Fruit fly (Drosophila melanogaster) whole organism, prepupa: Measurements from ENCODE around the gene mib1.

ENCODE experiments used
- Blimp-1 ChIP-seq: fragments of 200-800 bp; sonication (Bioruptor generic); optimal IDR thresholded peaks from 3 replicates; lab custom pipeline; 2017; ENCODE audit warnings: missing biosample characterization, missing genetic modification characterization, mild to moderate bottlenecking, moderate library complexity, missing genetic modification reagents
- CG10631 ChIP-seq: fragments of 200-800 bp; sonication (Bioruptor generic); optimal IDR thresholded peaks from 2 replicates; lab custom pipeline; 2016; ENCODE audit warnings: missing biosample characterization, missing genetic modification characterization
- CG10669 ChIP-seq: fragments of 200-800 bp; sonication (Bioruptor generic); optimal IDR thresholded peaks from 3 replicates; lab custom pipeline; 2018; ENCODE audit warnings: missing biosample characterization, mild to moderate bottlenecking, missing genetic modification characterization, moderate library complexity
- CG11762 ChIP-seq: fragments of 200-800 bp; sonication (Bioruptor generic); optimal IDR thresholded peaks from 3 replicates; lab custom pipeline; 2016; ENCODE audit warnings: missing biosample characterization, missing genetic modification characterization; ENCODE audit not compliant: insufficient read depth
- CG11902 ChIP-seq: fragments of 200-800 bp; sonication (Bioruptor generic); optimal IDR thresholded peaks from 3 replicates; lab custom pipeline; 2016; ENCODE audit warnings: missing biosample characterization, missing genetic modification characterization
- CG1621 ChIP-seq: fragments of 200-800 bp; sonication (Bioruptor generic); optimal IDR thresholded peaks from 3 replicates; lab custom pipeline; 2018; ENCODE audit warnings: missing biosample characterization, mild to moderate bottlenecking, missing genetic modification characterization
- CG16779 ChIP-seq: fragments of 200-800 bp; sonication (Bioruptor generic); optimal IDR thresholded peaks from 3 replicates; lab custom pipeline; 2017; ENCODE audit warnings: missing biosample characterization, mild to moderate bottlenecking, missing genetic modification characterization
- CG34406 ChIP-seq: fragments of 200-800 bp; sonication (Bioruptor generic); optimal IDR thresholded peaks from 3 replicates; lab custom pipeline; 2016; ENCODE audit warnings: missing biosample characterization, missing genetic modification characterization
- CG4318 ChIP-seq: fragments of 200-800 bp; sonication (Bioruptor generic); optimal IDR thresholded peaks from 3 replicates; lab custom pipeline; 2017; ENCODE audit warnings: missing biosample characterization, mild to moderate bottlenecking, missing genetic modification characterization
- CG6276 ChIP-seq: fragments of 200-800 bp; sonication (Bioruptor generic); optimal IDR thresholded peaks from 2 replicates; lab custom pipeline; 2017; ENCODE audit warnings: missing biosample characterization, mild to moderate bottlenecking, missing genetic modification characterization
- CG6792 ChIP-seq: fragments of 200-800 bp; sonication (Bioruptor generic); optimal IDR thresholded peaks from 3 replicates; lab custom pipeline; 2016; ENCODE audit warnings: missing biosample characterization, missing genetic modification characterization
- CG6854 ChIP-seq: fragments of 200-800 bp; sonication (Bioruptor generic); optimal IDR thresholded peaks from 2 replicates; lab custom pipeline; 2017; ENCODE audit warnings: missing biosample characterization, mild to moderate bottlenecking, missing genetic modification characterization
- CG7368 ChIP-seq: fragments of 200-800 bp; sonication (Bioruptor generic); optimal IDR thresholded peaks from 3 replicates; lab custom pipeline; 2016; ENCODE audit warnings: missing biosample characterization, missing genetic modification characterization
- CG8319 ChIP-seq: fragments of 200-800 bp; sonication (Bioruptor generic); optimal IDR thresholded peaks from 3 replicates; lab custom pipeline; 2016; ENCODE audit warnings: missing biosample characterization, missing genetic modification characterization
- CG8632 ChIP-seq: fragments of 200-800 bp; sonication (Bioruptor generic); optimal IDR thresholded peaks from 3 replicates; lab custom pipeline; 2016; ENCODE audit warnings: missing biosample characterization, missing genetic modification characterization
- CG9139 ChIP-seq: fragments of 200-800 bp; sonication (Bioruptor generic); optimal IDR thresholded peaks from 3 replicates; lab custom pipeline; 2017; ENCODE audit warnings: missing biosample characterization, mild to moderate bottlenecking, missing genetic modification characterization
- Eip75B ChIP-seq: fragments of 200-800 bp; sonication (Bioruptor generic); optimal IDR thresholded peaks from 3 replicates; lab custom pipeline; 2016; ENCODE audit warnings: missing biosample characterization, missing genetic modification characterization
- Eip78C ChIP-seq: fragments of 200-800 bp; sonication (Bioruptor generic); peaks from one replicate; lab custom pipeline; 2016; ENCODE audit warnings: missing biosample characterization, missing genetic modification characterization
- Eip93F ChIP-seq: fragments of 200-800 bp; sonication (Bioruptor generic); optimal IDR thresholded peaks from 2 replicates; lab custom pipeline; 2016; ENCODE audit warnings: missing biosample characterization, mild to moderate bottlenecking, missing genetic modification characterization
- Ets21C ChIP-seq: fragments of 200-800 bp; sonication (Bioruptor generic); optimal IDR thresholded peaks from 3 replicates; lab custom pipeline; 2016; ENCODE audit warnings: missing biosample characterization, missing genetic modification characterization
- Gug ChIP-seq: fragments of 200-800 bp; sonication (Bioruptor generic); IDR thresholded peaks from 2 replicates; pipeline ENCODE4 v1.3.6; 2022; ENCODE audit warnings: missing biosample characterization, missing genetic modification characterization
- Hr38 ChIP-seq: sonication (Bioruptor generic); optimal IDR thresholded peaks from 2 replicates; lab custom pipeline; 2016; ENCODE audit warnings: missing biosample characterization, missing genetic modification characterization
- Hr39 ChIP-seq: fragments of 200-800 bp; sonication (Bioruptor generic); optimal IDR thresholded peaks from 2 replicates; lab custom pipeline; 2016; ENCODE audit warnings: missing biosample characterization, missing genetic modification characterization
- Hr4 ChIP-seq: fragments of 200-800 bp; sonication (Bioruptor generic); optimal IDR thresholded peaks from 3 replicates; lab custom pipeline; 2016; ENCODE audit warnings: missing biosample characterization, missing genetic modification characterization
- Lpt ChIP-seq: fragments of 200-800 bp; sonication (Bioruptor generic); optimal IDR thresholded peaks from 3 replicates; lab custom pipeline; 2016; ENCODE audit warnings: missing biosample characterization, missing genetic modification characterization
- Met ChIP-seq: fragments of 200-800 bp; sonication (Bioruptor generic); optimal IDR thresholded peaks from 3 replicates; lab custom pipeline; 2016; ENCODE audit warnings: missing biosample characterization, missing genetic modification characterization
- OdsH ChIP-seq: fragments of 200-800 bp; sonication (Bioruptor generic); optimal IDR thresholded peaks from 3 replicates; lab custom pipeline; 2016; ENCODE audit warnings: missing biosample characterization, missing genetic modification characterization
- Sox14 ChIP-seq: fragments of 200-800 bp; sonication (Bioruptor generic); optimal IDR thresholded peaks from 3 replicates; lab custom pipeline; 2016; ENCODE audit warnings: missing biosample characterization, missing genetic modification characterization
- acj6 ChIP-seq: fragments of 200-800 bp; sonication (Bioruptor generic); optimal IDR thresholded peaks from 3 replicates; lab custom pipeline; 2016; ENCODE audit warnings: missing biosample characterization, missing genetic modification characterization
- cyc ChIP-seq: fragments of 200-800 bp; sonication (Bioruptor generic); optimal IDR thresholded peaks from 3 replicates; lab custom pipeline; 2016; ENCODE audit warnings: missing biosample characterization, missing genetic modification characterization
- dac ChIP-seq: fragments of 200-800 bp; sonication (Bioruptor generic); optimal IDR thresholded peaks from 2 replicates; lab custom pipeline; 2017; ENCODE audit warnings: missing biosample characterization, mild to moderate bottlenecking, missing genetic modification characterization
- dsx ChIP-seq: fragments of 200-800 bp; optimal IDR thresholded peaks from 3 replicates; lab custom pipeline; 2019; ENCODE audit warnings: missing biosample characterization, mild to moderate bottlenecking, missing genetic modification characterization, moderate library complexity; ENCODE audit not compliant: poor library complexity, severe bottlenecking
- eg ChIP-seq: fragments of 200-800 bp; sonication (Bioruptor generic); IDR thresholded peaks from 3 replicates; pipeline ENCODE4 v1.3.6; 2022; ENCODE audit warnings: missing biosample characterization, missing genetic modification characterization
- fd85E ChIP-seq: fragments of 200-800 bp; sonication (Bioruptor generic); optimal IDR thresholded peaks from 3 replicates; lab custom pipeline; 2016; ENCODE audit warnings: missing biosample characterization, missing genetic modification characterization
- fkh ChIP-seq: fragments of 200-800 bp; sonication (Bioruptor generic); optimal IDR thresholded peaks from 3 replicates; lab custom pipeline; 2017; ENCODE audit warnings: missing biosample characterization, mild to moderate bottlenecking, missing genetic modification characterization, moderate library complexity
- lz ChIP-seq: fragments of 200-800 bp; sonication (Bioruptor generic); optimal IDR thresholded peaks from 3 replicates; lab custom pipeline; 2016; ENCODE audit warnings: missing biosample characterization, missing genetic modification characterization
- net ChIP-seq: fragments of 200-800 bp; sonication (Bioruptor generic); optimal IDR thresholded peaks from 3 replicates; lab custom pipeline; 2016; ENCODE audit warnings: missing biosample characterization, missing genetic modification characterization
- pdm3 ChIP-seq: fragments of 200-800 bp; sonication (Bioruptor generic); optimal IDR thresholded peaks from 3 replicates; lab custom pipeline; 2016; ENCODE audit warnings: missing biosample characterization, missing genetic modification characterization
- salr ChIP-seq, 2 experiments: fragments of 200-800 bp; sonication (Bioruptor generic); optimal IDR thresholded peaks; 3 replicates each; lab custom pipeline; 2016 to 2018; ENCODE audit warnings: missing biosample characterization in 2 of 2, missing genetic modification characterization in 2 of 2, mild to moderate bottlenecking in 1 of 2
- spab ChIP-seq: fragments of 200-800 bp; sonication (Bioruptor generic); optimal IDR thresholded peaks from 2 replicates; lab custom pipeline; 2017; ENCODE audit warnings: missing biosample characterization, mild to moderate bottlenecking, missing genetic modification characterization, missing genetic modification reagents
- ss ChIP-seq, 2 experiments: fragments of 200-800 bp; sonication (Bioruptor generic); optimal IDR thresholded peaks; 2 replicates in 1 of 2; 3 replicates in 1 of 2; lab custom pipeline; 2017 to 2018; ENCODE audit warnings: mild to moderate bottlenecking in 2 of 2, missing biosample characterization in 2 of 2, missing genetic modification characterization in 2 of 2, moderate library complexity in 1 of 2
- svp ChIP-seq: fragments of 200-800 bp; sonication (Bioruptor generic); peaks from one replicate; lab custom pipeline; 2016; ENCODE audit warnings: missing biosample characterization, missing genetic modification characterization
- vri ChIP-seq: fragments of 200-800 bp; sonication (Bioruptor generic); optimal IDR thresholded peaks from 3 replicates; lab custom pipeline; 2016; ENCODE audit warnings: missing biosample characterization, mild to moderate bottlenecking, missing genetic modification characterization

The mib1 gene

DNA sequence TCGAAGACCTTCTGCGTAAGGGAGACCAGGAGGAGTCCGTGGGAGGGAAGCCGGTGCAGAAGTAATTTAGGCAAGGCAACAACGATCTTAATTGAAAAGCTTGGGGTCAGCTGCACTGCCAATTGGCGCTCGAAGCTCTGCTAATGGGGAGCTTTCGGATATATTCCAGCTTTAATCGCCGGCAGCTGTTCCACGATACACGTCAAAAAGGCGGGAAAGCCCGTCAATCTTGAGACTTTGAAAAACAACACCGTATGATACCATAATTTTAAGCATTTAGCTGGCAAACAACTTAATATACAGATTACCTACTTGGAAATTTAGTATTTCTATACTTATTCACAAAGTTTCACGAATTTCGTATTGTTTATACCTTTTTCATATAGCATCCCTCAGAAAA is 30.2 kb downstream of the mib1 start:
- TF ChIP-seq Hr38 (GFP tag; lab: Kevin White, UChicago) (no peak), fkh (GFP tag; lab: Kevin White, UChicago) (no peak), CG34406 (GFP tag; lab: Kevin White, UChicago) (no peak), CG11902 (no peak), vri (GFP tag; lab: Kevin White, UChicago) (peak; percentile 9)

DNA sequence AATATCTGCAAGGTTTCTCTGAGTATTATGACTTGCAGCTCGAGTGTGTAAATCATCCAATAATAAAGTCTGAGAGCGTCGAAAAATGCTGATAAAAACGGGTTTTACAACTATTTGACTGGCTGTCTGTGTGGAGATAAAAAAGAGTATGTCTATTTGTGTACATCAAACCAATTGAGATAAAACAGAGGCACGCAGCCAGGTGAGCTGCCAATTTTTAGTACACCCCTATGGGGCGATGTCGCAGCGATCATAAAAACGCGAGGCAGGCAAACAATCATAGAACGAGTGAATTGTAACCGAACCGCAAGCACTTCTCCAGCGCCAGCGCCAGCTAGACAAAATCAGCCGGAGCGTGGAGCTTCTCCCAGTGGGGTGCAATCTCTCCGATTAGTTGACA is 31.7 kb downstream of the mib1 start, which contains the start of gene CG17027:
CG17027 (plus strand) TSS at position 189 of the 400 bp plus-strand sequence.
- TF ChIP-seq fkh (GFP tag; lab: Kevin White, UChicago) = peak; percentile 51
- no peak for TF ChIP-seq CG6792 (GFP tag; lab: Kevin White, UChicago)
- TF ChIP-seq, all 60 proteins: peak for 1

DNA sequence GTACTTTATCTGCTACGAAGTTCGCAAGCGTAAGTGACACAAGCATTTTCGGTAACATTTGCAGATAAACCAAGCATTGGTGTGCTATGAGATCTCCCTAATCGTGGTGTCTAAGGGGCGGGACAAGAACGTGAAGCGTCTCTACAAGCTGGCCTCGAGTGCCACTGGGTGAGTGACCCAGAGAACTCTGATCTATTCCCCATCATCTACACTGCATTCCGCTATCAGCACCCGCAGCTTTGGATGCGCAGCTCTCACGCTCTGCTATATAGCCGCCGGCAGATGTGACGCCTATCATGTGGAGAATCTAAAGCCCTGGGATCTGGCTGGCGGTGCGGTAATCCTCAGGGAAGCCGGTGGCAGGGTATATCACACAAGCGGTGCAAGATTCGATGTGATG is 32.4 kb downstream of the mib1 start:
- TF ChIP-seq cyc (no peak), vri (GFP tag; lab: Kevin White, UChicago) (peak; percentile 21), svp (peak; percentile 99)
- TF ChIP-seq, all 60 proteins: peak for 2

DNA sequence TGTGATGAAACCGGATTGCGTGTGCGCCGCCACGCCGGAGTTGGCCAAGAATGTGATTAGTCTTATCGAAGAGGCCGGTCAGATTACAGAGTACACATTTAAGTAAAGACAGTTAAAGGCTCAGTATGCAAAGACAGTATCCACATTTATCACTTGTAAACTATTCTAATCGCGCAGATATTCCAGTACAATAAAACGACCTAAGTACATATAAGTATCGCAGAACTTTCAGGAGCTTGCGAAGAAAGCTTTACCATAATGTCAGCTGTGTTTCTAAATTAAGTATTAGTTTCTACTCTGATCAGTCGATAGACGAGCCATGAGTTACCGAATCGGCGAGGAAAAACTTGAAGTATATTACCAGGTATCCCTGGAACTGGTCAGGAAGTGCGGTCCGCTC is 33.4 kb downstream of the mib1 start, which contains the start of gene CG17028:
CG17028 (plus strand) TSS at position 301 of the 400 bp plus-strand sequence.
- no peak for TF ChIP-seq Eip93F (GFP tag; lab: Kevin White, UChicago)
- no peak for TF ChIP-seq spab (GFP tag; lab: Kevin White, UChicago)
- TF ChIP-seq CG10631 (GFP tag; lab: Kevin White, UChicago) = no peak
- no peak for TF ChIP-seq Hr4
- TF ChIP-seq acj6 (GFP tag; lab: Kevin White, UChicago) = no peak
- TF ChIP-seq pdm3 (GFP tag; lab: Kevin White, UChicago) = no peak
- no peak for TF ChIP-seq CG11762 (GFP tag; lab: Kevin White, UChicago)
- TF ChIP-seq Gug (GFP tag; lab: Robert Waterston, UW) = no peak
- no peak for TF ChIP-seq Hr39
- TF ChIP-seq svp = no peak
- TF ChIP-seq CG4318 (GFP tag; lab: Kevin White, UChicago) = no peak
- no peak for TF ChIP-seq CG6854 (GFP tag; lab: Kevin White, UChicago)
- TF ChIP-seq net (GFP tag; lab: Kevin White, UChicago) = no peak
- no peak for TF ChIP-seq cyc
- no peak for TF ChIP-seq CG9139 (GFP tag; lab: Kevin White, UChicago)
- TF ChIP-seq Met = no peak
- TF ChIP-seq Lpt (GFP tag; lab: Kevin White, UChicago) = no peak
- TF ChIP-seq CG6792 (GFP tag; lab: Kevin White, UChicago) = no peak
- TF ChIP-seq ss (GFP tag; optimal IDR thresholded peaks at IDR 0.05; lab: Kevin White, UChicago) = no peak
- no peak for TF ChIP-seq fd85E

DNA sequence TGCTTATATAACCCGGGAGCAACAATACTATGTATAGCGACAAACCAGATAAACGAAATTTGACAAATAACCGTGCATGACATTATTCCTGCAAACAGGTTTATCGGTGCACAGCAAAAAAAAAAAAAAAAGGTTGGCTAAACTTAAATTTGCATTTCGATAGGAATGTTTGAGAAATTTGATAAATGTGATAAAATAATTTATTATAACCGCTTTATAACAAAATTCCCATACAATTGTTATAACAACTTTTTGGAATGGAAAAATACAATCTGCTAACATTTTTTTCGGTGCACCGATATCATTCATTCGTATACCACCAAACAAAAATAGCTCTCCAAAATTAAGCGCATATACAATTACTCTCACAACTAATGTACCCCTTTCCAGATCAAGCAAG is 34.0 kb downstream of the mib1 start:
- TF ChIP-seq dac (GFP tag; lab: Kevin White, UChicago) = no peak
- peak; percentile 41 for TF ChIP-seq lz (GFP tag; lab: Kevin White, UChicago)
- TF ChIP-seq ss (GFP tag; optimal IDR thresholded peaks at IDR 0.05; lab: Kevin White, UChicago) = no peak
- peak; percentile 66 for TF ChIP-seq cyc
- TF ChIP-seq Blimp-1 (GFP tag; lab: Kevin White, UChicago) = no peak
- no peak for TF ChIP-seq fkh (GFP tag; lab: Kevin White, UChicago)
- TF ChIP-seq Ets21C (GFP tag; lab: Kevin White, UChicago) = peak; percentile 16
- TF ChIP-seq CG9139 (GFP tag; lab: Kevin White, UChicago) = no peak
- TF ChIP-seq CG6276 (GFP tag; lab: Kevin White, UChicago) = peak; percentile 46
- TF ChIP-seq Sox14 = peak; percentile 43
- peak; percentile 50 for TF ChIP-seq acj6 (GFP tag; lab: Kevin White, UChicago)
- TF ChIP-seq CG1621 (tag; lab: Kevin White, UChicago) = no peak
- TF ChIP-seq dsx (GFP tag; lab: Kevin White, UChicago) = no peak
- TF ChIP-seq CG7368 (GFP tag; lab: Kevin White, UChicago) = no peak
- no peak for TF ChIP-seq CG6854 (GFP tag; lab: Kevin White, UChicago)
- TF ChIP-seq CG10669 (GFP tag; lab: Kevin White, UChicago) = no peak
- no peak for TF ChIP-seq salr (GFP tag; optimal IDR thresholded peaks at IDR 0.05; lab: Kevin White, UChicago)
- no peak for TF ChIP-seq CG16779 (tag; lab: Kevin White, UChicago)
- no peak for TF ChIP-seq CG8319 (GFP tag; lab: Kevin White, UChicago)
- TF ChIP-seq OdsH = no peak
- TF ChIP-seq Eip78C (GFP tag; lab: Kevin White, UChicago) = peak; percentile 85
- TF ChIP-seq fd85E = no peak
- peak; percentile 40 for TF ChIP-seq CG8632 (GFP tag; lab: Kevin White, UChicago)
- TF ChIP-seq Lpt (GFP tag; lab: Kevin White, UChicago) = peak; percentile 24
- peak; percentile 25 for TF ChIP-seq CG11762 (GFP tag; lab: Kevin White, UChicago)
- no peak for TF ChIP-seq CG4318 (GFP tag; lab: Kevin White, UChicago)
- no peak for TF ChIP-seq Eip75B
- peak; percentile 81 for TF ChIP-seq eg (GFP tag; lab: Robert Waterston, UW)
